Worm (Caenorhabditis elegans) whole organism, mixed stage, embryonic: ENCODE data around the gene F13A7.12.

ENCODE experiments used
- blmp-1 ChIP-seq: fragments of 150-350 bp; optimal IDR thresholded peaks from 2 replicates; lab custom pipeline; 2014; ENCODE audit warnings: missing biosample characterization, missing genetic modification characterization
- lin-13 ChIP-seq: fragments of 150-350 bp; optimal IDR thresholded peaks from 2 replicates; lab custom pipeline; 2014; ENCODE audit warnings: missing biosample characterization, missing genetic modification characterization
- nhr-76 ChIP-seq: sonication (generic microtip); optimal IDR thresholded peaks from 2 replicates; lab custom pipeline; 2017; ENCODE audit warnings: missing biosample characterization, missing genetic modification characterization

DNA sequence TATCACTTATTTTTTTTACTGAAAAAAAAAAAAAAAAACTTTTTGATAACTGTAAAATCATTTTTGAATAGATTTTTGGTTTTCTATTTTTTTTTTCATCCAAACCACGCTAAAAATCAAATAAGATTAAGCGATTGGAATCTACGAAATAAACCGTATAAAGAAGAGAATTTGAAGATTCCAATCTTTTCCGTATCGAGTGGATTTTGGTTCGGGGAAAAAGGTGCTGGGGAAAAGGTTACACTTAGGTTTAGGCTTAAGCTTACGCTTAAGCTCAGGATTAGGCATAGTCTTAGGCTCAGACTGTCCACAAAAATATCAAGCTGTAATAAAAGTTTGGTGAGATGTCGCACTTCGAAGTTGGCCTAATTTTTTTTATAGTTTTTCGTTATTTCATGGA, at the start of gene F13A7.12:
- no peak for TF ChIP-seq nhr-76
- no peak for TF ChIP-seq blmp-1
- TF ChIP-seq lin-13 (tag; lab: Kevin White, UChicago) = no peak
